ENCODE assay signal across 4 fruit fly cellular contexts in the genomic region with DNA sequence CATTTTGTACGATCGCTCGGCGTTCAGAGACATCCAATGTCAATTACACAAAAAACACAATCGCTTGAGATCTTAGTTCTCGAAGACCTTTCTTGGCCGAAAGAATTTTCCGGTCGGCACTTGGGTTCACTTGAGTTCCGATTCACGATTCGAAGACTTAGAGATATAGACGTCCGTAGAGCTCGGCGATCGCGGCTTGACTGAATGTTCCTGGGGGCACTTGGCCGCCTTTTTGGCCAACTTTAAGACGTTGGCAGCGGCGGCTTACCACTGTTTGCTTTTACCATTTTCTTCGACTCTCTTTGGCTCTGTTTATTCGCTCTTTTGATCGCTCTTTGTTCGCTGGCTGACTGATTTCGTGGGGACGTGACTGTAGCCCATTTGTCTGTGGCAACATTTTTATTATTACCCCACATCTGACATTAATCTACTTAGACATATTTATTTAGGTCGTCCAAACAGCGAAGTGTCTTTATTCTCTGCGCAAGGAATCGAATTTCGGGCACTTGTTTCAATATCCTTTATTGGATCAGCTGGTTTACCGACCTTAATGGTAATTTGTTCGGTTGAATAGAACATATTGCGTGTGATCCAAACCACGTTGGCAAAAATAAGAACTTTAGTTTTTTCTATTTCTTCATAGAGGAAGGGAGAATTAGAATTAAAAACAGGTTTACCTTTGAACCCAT.
TF ChIP-seq lines count a peak whose summit lies in the region.

A gene (minus strand): TSS at position 212 of the 689 bp plus-strand sequence.

- TF ChIP-seq CTCF in whole organism, embryonic (GFP tag; optimal IDR thresholded peaks at IDR 0.05; lab: Kevin White, UChicago), result no peak

TF ChIP-seq in whole organism, embryonic, 481 proteins besides CTCF, POLR2A, EP300 and RAD21 (continues in another document):
- TF ChIP-seq Bgb (GFP tag; IDR thresholded peaks at IDR 0.05; lab: Robert Waterston, UW; ENCODE audit: partially characterized antibody) (no peak), Pdp1 (GFP tag; optimal IDR thresholded peaks at IDR 0.05; lab: Kevin White, UChicago) (peak; percentile 7 to 33), CG2678 (tag; optimal IDR thresholded peaks at IDR 0.05; lab: Kevin White, UChicago) (peak; percentile 68), CG6813 (GFP tag; optimal IDR thresholded peaks at IDR 0.05; lab: Kevin White, UChicago) (peak; percentile 87), CG10209 (GFP tag; optimal IDR thresholded peaks at IDR 0.05; lab: Kevin White, UChicago) (peak; percentile 60), CG15601 (tag; optimal IDR thresholded peaks at IDR 0.05; lab: Kevin White, UChicago) (peak; percentile 43), zen (tag; optimal IDR thresholded peaks at IDR 0.05; lab: Kevin White, UChicago) (no peak), pros (GFP tag; optimal IDR thresholded peaks at IDR 0.05; lab: Kevin White, UChicago) (peak; percentile 79), CG17359 (tag; optimal IDR thresholded peaks at IDR 0.05; lab: Kevin White, UChicago) (peak; percentile 52), CG13123 (GFP tag; optimal IDR thresholded peaks at IDR 0.05; lab: Kevin White, UChicago) (peak; percentile 8), CG18599 (GFP tag; optimal IDR thresholded peaks at IDR 0.05; lab: Kevin White, UChicago) (peak; percentile 90), Fer2 (tag; optimal IDR thresholded peaks at IDR 0.05; lab: Kevin White, UChicago) (no peak), CG7987 (GFP tag; optimal IDR thresholded peaks at IDR 0.05; lab: Kevin White, UChicago) (peak; percentile 72), grn (GFP tag; optimal IDR thresholded peaks at IDR 0.05; lab: Kevin White, UChicago) (peak; percentile 26), crc (GFP tag; optimal IDR thresholded peaks at IDR 0.05; lab: Kevin White, UChicago) (peak; percentile 30), Side (GFP tag; optimal IDR thresholded peaks at IDR 0.05; lab: Kevin White, UChicago) (peak; percentile 50), lab (GFP tag; optimal IDR thresholded peaks at IDR 0.05; lab: Kevin White, UChicago) (peak; percentile 90), CG7556 (GFP tag; optimal IDR thresholded peaks at IDR 0.05; lab: Kevin White, UChicago) (peak; percentile 19), usp (GFP tag; optimal IDR thresholded peaks at IDR 0.05; lab: Kevin White, UChicago) (no peak), CG6272 (GFP tag; IDR thresholded peaks at IDR 0.05; lab: Robert Waterston, UW) (no peak)

TF ChIP-seq in whole organism, prepupa, 60 proteins besides CTCF, POLR2A, EP300 and RAD21:
- peak; percentile 35; the same call in 1 of the 3 replicates for TF ChIP-seq eg (GFP tag; IDR thresholded peaks at IDR 0.05; lab: Robert Waterston, UW)
- no peak for TF ChIP-seq fd59A (GFP tag; optimal IDR thresholded peaks at IDR 0.05; lab: Kevin White, UChicago)
- TF ChIP-seq fkh (GFP tag; optimal IDR thresholded peaks at IDR 0.05; lab: Kevin White, UChicago), result peak; percentile 82
- 0 out of 3 replicates have a peak, but pooled peaks have one; percentile 21 for TF ChIP-seq CG6163 (GFP tag; IDR thresholded peaks at IDR 0.05; lab: Robert Waterston, UW)
- TF ChIP-seq Eip78C (GFP tag; lab: Kevin White, UChicago), result peak; percentile 56
- TF ChIP-seq CG3032 (tag; optimal IDR thresholded peaks at IDR 0.05; lab: Kevin White, UChicago), result no peak
- peak; percentile 28; the same call in 1 of the 3 replicates for TF ChIP-seq CG8119 (GFP tag; IDR thresholded peaks at IDR 0.05; lab: Robert Waterston, UW)

TF ChIP-seq in whole organism, pupa, 21 proteins besides CTCF, POLR2A, EP300 and RAD21:
- TF ChIP-seq CG13204 (GFP tag; optimal IDR thresholded peaks at IDR 0.05; lab: Kevin White, UChicago), result no peak
- no peak for TF ChIP-seq CG32121 (GFP tag; IDR thresholded peaks at IDR 0.05; lab: Robert Waterston, UW)
- no peak for TF ChIP-seq Snoo (tag; optimal IDR thresholded peaks at IDR 0.05; lab: Kevin White, UChicago)
- peak; percentile 31; the same call in 1 of the 2 replicates for TF ChIP-seq Ets98B (GFP tag; IDR thresholded peaks at IDR 0.05; lab: Robert Waterston, UW)
- TF ChIP-seq CG14655 (GFP tag; optimal IDR thresholded peaks at IDR 0.05; lab: Kevin White, UChicago), result no peak
- no peak for TF ChIP-seq CG17806 (tag; optimal IDR thresholded peaks at IDR 0.05; lab: Kevin White, UChicago)
- TF ChIP-seq Pif1B (GFP tag; optimal IDR thresholded peaks at IDR 0.05; lab: Kevin White, UChicago), result no peak
- no peak for TF ChIP-seq CG15710 (tag; optimal IDR thresholded peaks at IDR 0.05; lab: Kevin White, UChicago)
- 0 out of 3 replicates have a peak, but pooled peaks have one; percentile 25 for TF ChIP-seq fd96Ca (GFP tag; IDR thresholded peaks at IDR 0.05; lab: Robert Waterston, UW)
- TF ChIP-seq CG34367 (tag; optimal IDR thresholded peaks at IDR 0.05; lab: Kevin White, UChicago), result no peak
- peak; percentile 53; the same call in 1 of the 2 replicates for TF ChIP-seq CG12605 (GFP tag; IDR thresholded peaks at IDR 0.05; lab: Robert Waterston, UW)
- TF ChIP-seq EcR (GFP tag; optimal IDR thresholded peaks at IDR 0.05; lab: Kevin White, UChicago), result no peak

TF ChIP-seq in whole organism, wandering third instar larva, 38 proteins besides CTCF, POLR2A, EP300 and RAD21:
- no peak for TF ChIP-seq dmrt93B (GFP tag; optimal IDR thresholded peaks at IDR 0.05; lab: Kevin White, UChicago)
- TF ChIP-seq tai (GFP tag; optimal IDR thresholded peaks at IDR 0.05; lab: Kevin White, UChicago), result no peak
- TF ChIP-seq CG9705 (GFP tag; optimal IDR thresholded peaks at IDR 0.05; lab: Kevin White, UChicago), result no peak
- TF ChIP-seq OdsH (GFP tag; optimal IDR thresholded peaks at IDR 0.05; lab: Kevin White, UChicago), result no peak
- no peak for TF ChIP-seq Sp1 (GFP tag; optimal IDR thresholded peaks at IDR 0.05; lab: Kevin White, UChicago)
- peak; percentile 34 for TF ChIP-seq Hr83 (GFP tag; optimal IDR thresholded peaks at IDR 0.05; lab: Kevin White, UChicago; ENCODE audit: poor library complexity, severe bottlenecking)
- TF ChIP-seq brk (GFP tag; optimal IDR thresholded peaks at IDR 0.05; lab: Kevin White, UChicago), result no peak
- no peak for TF ChIP-seq HLH106 (tag; optimal IDR thresholded peaks at IDR 0.05; lab: Kevin White, UChicago)
- no peak for TF ChIP-seq h (GFP tag; optimal IDR thresholded peaks at IDR 0.05; lab: Kevin White, UChicago)
- TF ChIP-seq Dif (GFP tag; optimal IDR thresholded peaks at IDR 0.05; lab: Kevin White, UChicago; ENCODE audit: partially characterized antibody), result peak; percentile 12
- TF ChIP-seq rgr (GFP tag; optimal IDR thresholded peaks at IDR 0.05; lab: Kevin White, UChicago), result no peak
- no peak for TF ChIP-seq CrebA (GFP tag; optimal IDR thresholded peaks at IDR 0.05; lab: Kevin White, UChicago; ENCODE audit: borderline replicate concordance)
